Worm (Caenorhabditis elegans) whole organism, young adult: Measurements from ENCODE around the gene T03F6.3.

Experiments
- B0019.2 ChIP-seq: fragments of 200-800 bp; sonication (Bioruptor generic); conservative IDR thresholded peaks from 2 replicates; pipeline ENCODE4 v1.3.6; 2022; ENCODE audit warnings: missing genetic modification reagents, missing genetic modification characterization, missing compliant biosample characterization
- B0261.1 ChIP-seq: sonication (generic microtip); optimal IDR thresholded peaks from 2 replicates; lab custom pipeline; 2016; ENCODE audit warnings: mild to moderate bottlenecking, missing genetic modification characterization, moderate library complexity, missing compliant biosample characterization
- B0336.3 ChIP-seq: fragments of 200-800 bp; sonication (Bioruptor generic); IDR thresholded peaks from 2 replicates; pipeline ENCODE4 v1.3.6; 2022; ENCODE audit warnings: missing genetic modification characterization, missing compliant biosample characterization
- C17E4.6 ChIP-seq: fragments of 200-800 bp; sonication (Bioruptor generic); IDR thresholded peaks from 2 replicates; pipeline ENCODE4 v1.3.6; 2022; ENCODE audit warnings: missing genetic modification reagents, missing genetic modification characterization, missing compliant biosample characterization
- F10E7.11 ChIP-seq: sonication (generic microtip); optimal IDR thresholded peaks from 2 replicates; lab custom pipeline; 2017; ENCODE audit warnings: mild to moderate bottlenecking, missing genetic modification characterization, moderate library complexity, missing compliant biosample characterization
- F23B12.7 ChIP-seq: sonication (generic microtip); optimal IDR thresholded peaks from 2 replicates; lab custom pipeline; 2017; ENCODE audit warnings: missing genetic modification characterization, mild to moderate bottlenecking, missing compliant biosample characterization, antibody characterized with exemption, moderate library complexity; ENCODE audit not compliant: insufficient read depth
- F55B11.4 ChIP-seq: sonication (generic microtip); optimal IDR thresholded peaks from 2 replicates; lab custom pipeline; 2016; ENCODE audit warnings: missing compliant biosample characterization, missing genetic modification characterization, borderline replicate concordance; ENCODE audit not compliant: insufficient read depth
- T26A5.8 ChIP-seq: sonication (generic microtip); optimal IDR thresholded peaks from 2 replicates; lab custom pipeline; 2016; ENCODE audit warnings: missing genetic modification characterization, missing compliant biosample characterization
- Y53F4B.3 ChIP-seq: fragments of 200-800 bp; sonication (Bioruptor generic); IDR thresholded peaks from 2 replicates; pipeline ENCODE4 v1.3.6; 2022; ENCODE audit warnings: missing genetic modification reagents, missing genetic modification characterization, missing compliant biosample characterization
- Y53G8AR.9 ChIP-seq: fragments of 200-800 bp; sonication (Bioruptor generic); conservative IDR thresholded peaks from 2 replicates; pipeline ENCODE4 v1.3.6; 2022; ENCODE audit warnings: missing genetic modification reagents, missing genetic modification characterization, missing compliant biosample characterization
- Y79H2A.3 ChIP-seq: fragments of 200-800 bp; sonication (Bioruptor generic); conservative IDR thresholded peaks from 2 replicates; pipeline ENCODE4 v1.3.6; 2022; ENCODE audit warnings: missing genetic modification reagents, missing genetic modification characterization, missing compliant biosample characterization
- Y95B8A.8 ChIP-seq: fragments of 200-800 bp; sonication (Bioruptor generic); IDR thresholded peaks from 2 replicates; pipeline ENCODE4 v1.3.6; 2022; ENCODE audit warnings: missing genetic modification reagents, missing genetic modification characterization, missing compliant biosample characterization
- aptf-2 ChIP-seq: fragments of 200-800 bp; sonication (Bioruptor generic); conservative IDR thresholded peaks from 2 replicates; pipeline ENCODE4 v1.3.6; 2022; ENCODE audit warnings: missing genetic modification reagents, missing genetic modification characterization, missing compliant biosample characterization
- atf-7 ChIP-seq: sonication (generic microtip); optimal IDR thresholded peaks from 2 replicates; lab custom pipeline; 2017; ENCODE audit warnings: mild to moderate bottlenecking, missing genetic modification characterization, missing compliant biosample characterization
- athp-1 ChIP-seq: sonication (generic microtip); optimal IDR thresholded peaks from 2 replicates; lab custom pipeline; 2017; ENCODE audit warnings: mild to moderate bottlenecking, missing genetic modification characterization, missing compliant biosample characterization
- attf-3 ChIP-seq: fragments of 200-800 bp; sonication (Bioruptor generic); conservative IDR thresholded peaks from 2 replicates; pipeline ENCODE4 v1.3.6; 2022; ENCODE audit warnings: missing genetic modification reagents, missing genetic modification characterization, missing compliant biosample characterization
- attf-5 ChIP-seq: fragments of 200-800 bp; sonication (Bioruptor generic); optimal IDR thresholded peaks from 2 replicates; lab custom pipeline; 2018; ENCODE audit warnings: mild to moderate bottlenecking, missing genetic modification characterization, missing compliant biosample characterization
- cebp-1 ChIP-seq, 2 experiments: fragments of 200-800 bp in 1 of 2; sonication (Bioruptor generic) in 1 of 2; sonication (generic microtip) in 1 of 2; IDR thresholded peaks in 1 of 2; optimal IDR thresholded peaks in 1 of 2; 2 replicates each; pipeline versions ENCODE4 v1.3.6 to Lab custom; 2017 to 2022; ENCODE audit warnings: missing compliant biosample characterization in 2 of 2, missing genetic modification characterization in 2 of 2, mild to moderate bottlenecking in 1 of 2, missing genetic modification reagents in 1 of 2, moderate library complexity in 1 of 2
- dox-1 ChIP-seq: fragments of 200-800 bp; sonication (Bioruptor generic); IDR thresholded peaks from 2 replicates; pipeline ENCODE4 v1.3.6; 2022; ENCODE audit warnings: missing genetic modification reagents, missing genetic modification characterization, missing compliant biosample characterization
- dpl-1 ChIP-seq: fragments of 150-350 bp; optimal IDR thresholded peaks from 2 replicates; lab custom pipeline; 2014; ENCODE audit warnings: missing biosample characterization, missing genetic modification reagents, missing genetic modification characterization
- efl-1 ChIP-seq: fragments of 150-350 bp; optimal IDR thresholded peaks from 2 replicates; lab custom pipeline; 2014; ENCODE audit warnings: missing biosample characterization, missing genetic modification reagents, missing genetic modification characterization
- egl-44 ChIP-seq: fragments of 200-800 bp; sonication (Bioruptor generic); IDR thresholded peaks from 2 replicates; pipeline ENCODE4 v1.3.6; 2022; ENCODE audit warnings: missing genetic modification reagents, missing genetic modification characterization, missing compliant biosample characterization
- ekl-4 ChIP-seq: fragments of 200-800 bp; sonication (Bioruptor generic); IDR thresholded peaks from 2 replicates; pipeline ENCODE4 v1.3.6; 2022; ENCODE audit warnings: missing genetic modification reagents, missing genetic modification characterization, missing compliant biosample characterization
- ets-4 ChIP-seq: fragments of 200-800 bp; sonication (Bioruptor generic); optimal IDR thresholded peaks from 2 replicates; lab custom pipeline; 2018; ENCODE audit warnings: mild to moderate bottlenecking, missing genetic modification characterization, missing compliant biosample characterization
- hrde-1 ChIP-seq: sonication (generic microtip); optimal IDR thresholded peaks from 2 replicates; lab custom pipeline; 2016; ENCODE audit warnings: missing genetic modification characterization, mild to moderate bottlenecking, missing compliant biosample characterization, moderate library complexity, missing genotype, missing genetic modification reagents, borderline replicate concordance
- hsf-1 ChIP-seq: fragments of 200-800 bp; sonication (Bioruptor generic); IDR thresholded peaks from 2 replicates; pipeline ENCODE4 v1.3.6; 2022; ENCODE audit warnings: missing genetic modification reagents, missing genetic modification characterization, missing compliant biosample characterization
- lin-26 ChIP-seq: fragments of 200-800 bp; sonication (Bioruptor generic); IDR thresholded peaks from 2 replicates; pipeline ENCODE4 v1.3.6; 2022; ENCODE audit warnings: missing genetic modification reagents, missing genetic modification characterization, missing compliant biosample characterization
- lir-1 ChIP-seq: fragments of 200-800 bp; sonication (Bioruptor generic); conservative IDR thresholded peaks from 2 replicates; pipeline ENCODE4 v1.3.6; 2022; ENCODE audit warnings: missing genetic modification reagents, missing genetic modification characterization, missing compliant biosample characterization
- lsl-1 ChIP-seq: fragments of 200-800 bp; sonication (Bioruptor generic); optimal IDR thresholded peaks from 2 replicates; lab custom pipeline; 2018; ENCODE audit warnings: mild to moderate bottlenecking, missing genetic modification characterization, moderate library complexity, missing compliant biosample characterization
- madf-6 ChIP-seq: fragments of 200-800 bp; sonication (Bioruptor generic); IDR thresholded peaks from 2 replicates; pipeline ENCODE4 v1.3.6; 2022; ENCODE audit warnings: missing genetic modification reagents, missing genetic modification characterization, missing compliant biosample characterization
- madf-8 ChIP-seq: fragments of 200-800 bp; sonication (Bioruptor generic); conservative IDR thresholded peaks from 2 replicates; pipeline ENCODE4 v1.3.6; 2022; ENCODE audit warnings: missing genetic modification reagents, missing genetic modification characterization, missing compliant biosample characterization
- mxl-1 ChIP-seq: sonication (generic microtip); optimal IDR thresholded peaks from 2 replicates; lab custom pipeline; 2016; ENCODE audit warnings: missing genetic modification characterization, missing compliant biosample characterization
- nfyb-1 ChIP-seq: fragments of 200-800 bp; sonication (Bioruptor generic); IDR thresholded peaks from 2 replicates; pipeline ENCODE4 v1.3.6; 2022; ENCODE audit warnings: missing genetic modification reagents, missing genetic modification characterization, missing compliant biosample characterization
- nhr-80 ChIP-seq: sonication (generic microtip); optimal IDR thresholded peaks from 2 replicates; lab custom pipeline; 2016; ENCODE audit warnings: missing genetic modification characterization, missing compliant biosample characterization
- pbrm-1 ChIP-seq: fragments of 200-800 bp; sonication (Bioruptor generic); IDR thresholded peaks from 2 replicates; pipeline ENCODE4 v1.3.6; 2022; ENCODE audit warnings: missing genetic modification reagents, missing genetic modification characterization, missing compliant biosample characterization
- repo-1 ChIP-seq: sonication (generic microtip); optimal IDR thresholded peaks from 2 replicates; lab custom pipeline; 2017; ENCODE audit warnings: mild to moderate bottlenecking, missing genetic modification characterization, missing compliant biosample characterization
- snpc-1.1 ChIP-seq: sonication (generic microtip); optimal IDR thresholded peaks from 2 replicates; lab custom pipeline; 2017; ENCODE audit warnings: missing genetic modification characterization, mild to moderate bottlenecking, missing compliant biosample characterization, antibody characterized with exemption, moderate library complexity, missing genotype, missing genetic modification reagents; ENCODE audit not compliant: insufficient read depth
- snpc-3.4 ChIP-seq: sonication (generic microtip); optimal IDR thresholded peaks from 2 replicates; lab custom pipeline; 2017; ENCODE audit warnings: missing genetic modification characterization, mild to moderate bottlenecking, missing compliant biosample characterization, antibody characterized with exemption, moderate library complexity, missing genotype, missing genetic modification reagents
- tlf-1 ChIP-seq: fragments of 200-800 bp; sonication (Bioruptor generic); optimal IDR thresholded peaks from 2 replicates; lab custom pipeline; 2018; ENCODE audit warnings: mild to moderate bottlenecking, missing genetic modification characterization, missing compliant biosample characterization
- unc-130 ChIP-seq: sonication (generic microtip); optimal IDR thresholded peaks from 2 replicates; lab custom pipeline; 2016; ENCODE audit warnings: missing genetic modification reagents, missing genetic modification characterization, missing compliant biosample characterization
- unc-62 ChIP-seq: fragments of 150-350 bp; optimal IDR thresholded peaks from 2 replicates; lab custom pipeline; 2014; ENCODE audit warnings: missing biosample characterization, missing genetic modification reagents, missing genetic modification characterization
- zfh-2 ChIP-seq: fragments of 200-800 bp; sonication (Bioruptor generic); conservative IDR thresholded peaks from 2 replicates; pipeline ENCODE4 v1.3.6; 2022; ENCODE audit warnings: missing genetic modification reagents, missing genetic modification characterization, missing compliant biosample characterization
- ztf-18 ChIP-seq: sonication (generic microtip); optimal IDR thresholded peaks from 2 replicates; lab custom pipeline; 2016; ENCODE audit warnings: missing genotype, mild to moderate bottlenecking, missing genetic modification characterization, missing compliant biosample characterization

The T03F6.3 gene

ce11 chrIII:13343117-13343516, 46.1 kb upstream of the T03F6.3 start, which contains the start of gene ife-1:
ife-1 (plus strand) TSS chrIII:13343417.
- TF ChIP-seq F10E7.11 (tag; lab: Kevin White, UChicago), result no peak
- no peak for TF ChIP-seq Y53F4B.3 (GFP tag; lab: Robert Waterston, UW)

- TF ChIP-seq athp-1 (tag; lab: Kevin White, UChicago) (peak; percentile 34), B0336.3 (peak; percentile 60), ekl-4 (GFP tag; lab: Robert Waterston, UW) (peak; percentile 66; the same call in 1 of the 2 replicates), pbrm-1 (0 out of 2 replicates have a peak, but pooled peaks have one; percentile 21), egl-44 (GFP tag; lab: Robert Waterston, UW) (0 out of 2 replicates have a peak, but pooled peaks have one; percentile 34), unc-130 (GFP tag; lab: Kevin White, UChicago) (no peak), T26A5.8 (tag; lab: Kevin White, UChicago) (peak; percentile 35), lir-1 (GFP tag; lab: Robert Waterston, UW) (no peak), lin-26 (peak; percentile 56; the same call in 1 of the 2 replicates), cebp-1 (GFP tag; IDR thresholded peaks at IDR 0.05; lab: Robert Waterston, UW) (no peak), cebp-1 (tag; optimal IDR thresholded peaks at IDR 0.05; lab: Kevin White, UChicago) (peak; percentile 1), Y53G8AR.9 (no peak), nfyb-1 (GFP tag; lab: Robert Waterston, UW) (no peak), hrde-1 (tag; lab: Kevin White, UChicago) (peak; percentile 26), hsf-1 (GFP tag; lab: Robert Waterston, UW) (0 out of 2 replicates have a peak, but pooled peaks have one; percentile 9), ztf-18 (tag; lab: Kevin White, UChicago) (peak; percentile 56)
These were observed 45.5 kb upstream of the T03F6.3 start for ce11 chrIII:13343562-13344139.

DNA sequence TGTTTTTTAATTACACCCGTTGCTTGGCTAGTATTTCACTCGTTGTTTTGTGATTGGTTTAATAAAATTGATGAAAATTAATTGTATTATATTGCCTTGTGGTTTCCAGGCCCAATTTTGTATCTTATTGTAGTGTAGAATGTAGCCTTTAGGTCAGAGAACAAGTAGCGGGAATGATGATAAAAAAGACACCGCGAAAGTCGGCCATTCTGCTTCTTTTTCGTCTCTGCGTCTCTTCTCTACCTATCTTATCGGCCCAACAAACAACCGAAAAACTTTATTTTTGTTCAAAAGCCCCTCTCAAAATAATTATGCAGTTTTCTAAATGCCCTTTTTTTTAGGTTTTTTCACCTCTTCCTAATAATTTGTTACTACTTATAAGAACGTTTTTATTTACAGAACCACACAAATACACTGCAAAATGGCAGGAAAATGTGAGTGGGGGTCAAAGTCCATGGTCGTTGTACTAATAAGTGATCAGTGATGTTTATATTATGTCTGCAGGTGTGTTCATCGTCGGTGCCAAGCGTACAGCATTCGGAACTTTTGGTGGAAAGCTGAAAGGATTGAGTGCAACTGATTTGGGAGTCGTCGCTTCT, 44.6 kb upstream of the T03F6.3 start, which contains the start of gene acaa-2:
TSS of gene acaa-2 (plus strand) at position 400 of the 599 bp plus-strand sequence.
- TF ChIP-seq Y79H2A.3 (no peak), F55B11.4 (no peak), repo-1 (tag; lab: Kevin White, UChicago) (no peak), B0261.1 (tag; lab: Kevin White, UChicago) (no peak), zfh-2 (GFP tag; lab: Robert Waterston, UW) (no peak), nhr-80 (tag; lab: Kevin White, UChicago) (peak; percentile 37), F23B12.7 (no peak), mxl-1 (tag; lab: Kevin White, UChicago) (no peak), snpc-3.4 (tag; lab: Kevin White, UChicago) (peak; percentile 41), efl-1 (peak; percentile 54), B0019.2 (GFP tag; lab: Robert Waterston, UW) (no peak), madf-8 (GFP tag; lab: Robert Waterston, UW) (no peak; the same call in 1 of the 2 replicates), dpl-1 (GFP tag; lab: Kevin White, UChicago) (no peak), ets-4 (GFP tag; lab: Kevin White, UChicago) (no peak), lsl-1 (peak; percentile 24), attf-5 (GFP tag; lab: Kevin White, UChicago) (peak; percentile 35), unc-62 (GFP tag; lab: Kevin White, UChicago) (no peak), attf-3 (no peak), Y95B8A.8 (GFP tag; lab: Robert Waterston, UW) (no peak), aptf-2 (no peak), madf-6 (peak; percentile 61; the same call in 1 of the 2 replicates), ztf-18 (tag; lab: Kevin White, UChicago) (peak; percentile 30), dox-1 (GFP tag; lab: Robert Waterston, UW) (no peak), C17E4.6 (no peak), tlf-1 (no peak), atf-7 (no peak), snpc-1.1 (tag; lab: Kevin White, UChicago) (no peak)
